Worm (Caenorhabditis elegans): ENCODE data around the gene F16B4.6.
A peak's percentile ranks its signal among the peaks of the same experiment; 100 is the strongest.

Gene F16B4.6

ce11 chrV:1558113-1558512 lies 28.9 kb upstream of the F16B4.6 start:
- no peak for TF ChIP-seq blmp-1 (tag; optimal IDR thresholded peaks at IDR 0.05)
- no peak for TF ChIP-seq unc-30 (tag; optimal IDR thresholded peaks at IDR 0.05)
- peak; percentile 17 for TF ChIP-seq elt-2 (tag; optimal IDR thresholded peaks at IDR 0.05)

ce11 chrV:1561169-1561568 lies 25.8 kb upstream of the F16B4.6 start:
- TF ChIP-seq nhr-19 (GFP tag; conservative IDR thresholded peaks at IDR 0.05): 0 out of 2 replicates have a peak, but pooled peaks have one; percentile 8

- TF ChIP-seq snu-23 (GFP tag; optimal IDR thresholded peaks at IDR 0.05) (no peak), elt-2 (tag; optimal IDR thresholded peaks at IDR 0.05) (no peak), zag-1 (tag; optimal IDR thresholded peaks at IDR 0.05) (no peak), jun-1 (tag; optimal IDR thresholded peaks at IDR 0.05) (no peak), unc-98 (GFP tag; IDR thresholded peaks at IDR 0.05) (no peak), pag-3 (tag; optimal IDR thresholded peaks at IDR 0.05; ENCODE audit: borderline replicate concordance, insufficient read depth) (no peak), hlh-17 (GFP tag; optimal IDR thresholded peaks at IDR 0.05; ENCODE audit: borderline replicate concordance) (no peak), fos-1 (tag; optimal IDR thresholded peaks at IDR 0.05) (no peak), blmp-1 (tag; optimal IDR thresholded peaks at IDR 0.05) (no peak)
Measured at ce11 chrV:1566776-1567175, 20.2 kb upstream of the F16B4.6 start, which contains the start of gene cdc-25.2. Gene cdc-25.2 (plus strand): TSS chrV:1567076.

DNA sequence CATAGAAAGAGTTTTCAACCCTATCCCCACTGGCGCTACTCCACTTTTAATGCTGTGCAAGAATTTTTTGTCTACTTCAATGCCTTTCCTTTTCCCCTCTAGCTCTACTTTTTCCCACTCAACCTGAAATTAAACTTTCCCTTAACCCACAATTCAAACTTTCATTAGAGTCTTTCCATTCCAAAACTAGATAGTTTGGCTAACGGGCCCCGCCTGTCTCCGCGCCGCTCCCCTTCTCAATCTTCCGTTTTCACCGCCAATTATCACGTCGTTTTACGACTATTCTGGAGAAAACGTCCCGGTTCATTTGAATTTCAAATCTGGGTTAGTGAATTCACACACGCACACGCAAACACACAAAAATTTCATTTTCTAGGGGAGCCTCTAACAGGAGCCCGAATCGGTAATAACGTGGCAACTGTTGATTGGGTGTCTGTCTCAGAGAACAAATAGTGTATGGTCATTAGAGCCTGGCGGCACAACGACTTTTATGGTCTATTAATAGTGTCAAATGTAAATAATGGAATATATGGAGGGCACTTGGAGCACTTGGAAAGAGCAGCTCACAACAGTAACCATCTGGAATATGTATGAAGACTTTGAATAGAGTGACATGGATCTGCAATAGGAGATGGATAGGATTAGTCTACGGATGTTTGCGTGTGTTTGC lies 17.1 kb upstream of the F16B4.6 start:
- peak; percentile 91 for TF ChIP-seq xbp-1 (tag; optimal IDR thresholded peaks at IDR 0.05)
- TF ChIP-seq blmp-1 (tag; optimal IDR thresholded peaks at IDR 0.05): peak; percentile 52
- no peak for TF ChIP-seq nhr-84 (tag; optimal IDR thresholded peaks at IDR 0.05)
- no peak for TF ChIP-seq lir-3 (tag; optimal IDR thresholded peaks at IDR 0.05; ENCODE audit: poor library complexity)

DNA sequence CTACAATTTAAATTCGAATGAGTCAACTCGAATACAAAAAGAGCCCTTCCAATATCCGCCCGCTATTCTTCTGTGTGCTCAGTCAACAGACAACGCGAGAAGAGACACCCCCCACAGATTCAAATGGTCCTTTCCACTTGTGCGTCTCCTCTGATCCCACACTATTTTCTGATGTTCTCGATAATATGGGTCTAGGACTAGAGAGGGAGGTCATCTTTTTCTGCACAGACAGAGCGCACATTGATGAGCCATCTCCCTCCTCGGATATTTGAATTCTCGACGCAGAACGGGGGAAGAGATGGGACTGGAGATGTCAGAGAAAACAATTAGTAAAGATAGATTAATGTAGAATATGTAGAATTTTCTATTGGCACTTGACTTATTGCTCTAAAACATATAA lies 16.3 kb upstream of the F16B4.6 start:
- no peak for TF ChIP-seq sup-37 (GFP tag; optimal IDR thresholded peaks at IDR 0.05)
- no peak for TF ChIP-seq C16A3.4 (tag; optimal IDR thresholded peaks at IDR 0.05)
- TF ChIP-seq dsc-1 (tag; optimal IDR thresholded peaks at IDR 0.05): peak; percentile 13
- no peak for TF ChIP-seq ces-1 (GFP tag; optimal IDR thresholded peaks at IDR 0.05)
- TF ChIP-seq hlh-17 (GFP tag; optimal IDR thresholded peaks at IDR 0.05; ENCODE audit: borderline replicate concordance): no peak
- TF ChIP-seq dpl-1 (GFP tag; optimal IDR thresholded peaks at IDR 0.05): no peak

DNA sequence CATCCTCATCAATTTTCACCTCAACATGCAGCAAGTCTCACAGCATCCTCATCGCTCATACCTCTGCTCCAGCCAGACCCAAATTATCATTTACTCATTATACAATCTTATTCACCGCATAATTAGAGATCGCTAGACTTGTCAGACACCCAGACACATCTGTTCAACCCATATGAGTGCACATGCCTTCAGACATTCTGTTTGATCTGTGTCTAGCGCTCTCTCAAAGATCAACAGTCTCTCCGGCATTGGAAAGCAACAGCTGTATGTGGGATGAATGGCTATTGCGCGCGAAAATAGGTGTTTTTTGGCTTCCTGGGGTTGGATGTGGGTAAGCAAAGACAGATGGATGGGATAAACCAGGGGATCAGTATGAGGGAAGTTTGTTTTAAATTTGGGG lies 14.4 kb upstream of the F16B4.6 start:
- TF ChIP-seq nhr-90 (tag; optimal IDR thresholded peaks at IDR 0.05; ENCODE audit: poor library complexity) (no peak), nhr-85 (tag) (peak; percentile 42), ztf-11 (tag; optimal IDR thresholded peaks at IDR 0.05) (peak in 1 of 2 experiments; percentile 21), nhr-19 (GFP tag; conservative IDR thresholded peaks at IDR 0.05) (no peak), elt-2 (tag; optimal IDR thresholded peaks at IDR 0.05) (no peak)

ce11 chrV:1574599-1574998 lies 12.4 kb upstream of the F16B4.6 start:
- TF ChIP-seq egl-27 (tag; optimal IDR thresholded peaks at IDR 0.05) (no peak), dsc-1 (tag; optimal IDR thresholded peaks at IDR 0.05) (peak; percentile 10)

DNA sequence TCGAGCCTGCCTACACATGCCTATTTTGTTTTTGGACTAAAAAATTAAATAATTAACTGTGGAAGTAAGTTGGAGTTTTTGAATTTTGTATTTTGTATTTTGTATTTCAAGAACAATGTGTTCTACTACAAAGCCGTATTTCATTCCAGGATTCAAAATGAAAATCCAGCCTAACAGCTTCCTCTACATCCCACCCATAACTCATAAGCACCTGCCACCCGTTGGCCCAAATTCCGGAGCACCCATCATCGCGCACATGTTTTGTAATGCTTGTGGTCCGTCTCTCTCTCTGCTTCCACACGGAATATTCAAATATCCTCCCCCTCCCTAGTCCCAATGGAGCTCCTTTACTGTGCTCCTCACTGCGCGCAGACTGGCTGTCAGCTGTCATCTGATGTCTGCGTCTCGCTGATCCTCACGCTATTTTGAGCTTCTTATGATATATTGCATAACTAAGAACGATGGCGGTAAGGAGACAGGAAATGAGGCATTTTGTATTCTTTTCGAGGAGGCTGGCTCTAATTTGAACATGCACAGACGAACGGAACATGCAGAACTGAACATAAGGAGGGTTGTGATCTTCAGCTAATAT lies 11.4 kb upstream of the F16B4.6 start:
- TF ChIP-seq nhr-76 (tag; optimal IDR thresholded peaks at IDR 0.05) (no peak), ceh-63 (GFP tag; optimal IDR thresholded peaks at IDR 0.05) (no peak), lin-39 (tag; optimal IDR thresholded peaks at IDR 0.05) (no peak), blmp-1 (tag; optimal IDR thresholded peaks at IDR 0.05) (no peak), nhr-90 (tag; optimal IDR thresholded peaks at IDR 0.05; ENCODE audit: poor library complexity) (no peak), zag-1 (tag; optimal IDR thresholded peaks at IDR 0.05) (no peak), lin-14 (GFP tag; optimal IDR thresholded peaks at IDR 0.05) (no peak), dsc-1 (tag; optimal IDR thresholded peaks at IDR 0.05) (no peak)

Data from whole organism, L1 larva.